Worm (Caenorhabditis elegans): ENCODE data around the gene vha-2.

vha-2 gene

ce11 chrIII:9786776-9787175 lies 4.8 kb downstream of the vha-2 start (continued):
- TF ChIP-seq zfp-2 (tag; optimal IDR thresholded peaks at IDR 0.05) = no peak
- TF ChIP-seq ctbp-1 (GFP tag; IDR thresholded peaks at IDR 0.05) = no peak
- peak in 1 of 2 experiments; percentile 10 for TF ChIP-seq lsy-2 (tag; optimal IDR thresholded peaks at IDR 0.05)
- peak; percentile 74 for TF ChIP-seq dmd-6 (GFP tag; IDR thresholded peaks at IDR 0.05)
- TF ChIP-seq nhr-237 (tag; optimal IDR thresholded peaks at IDR 0.05) = no peak
- no peak for TF ChIP-seq duxl-1 (tag; optimal IDR thresholded peaks at IDR 0.05; ENCODE audit: poor library complexity)
- TF ChIP-seq nhr-25 (tag; optimal IDR thresholded peaks at IDR 0.05; ENCODE audit: borderline replicate concordance, insufficient read depth) = no peak
- no peak for TF ChIP-seq aly-2 (tag; optimal IDR thresholded peaks at IDR 0.05)
- 0 out of 2 replicates have a peak, but pooled peaks have one; percentile 31 for TF ChIP-seq lin-38 (GFP tag; IDR thresholded peaks at IDR 0.05)
- TF ChIP-seq ceh-20 (GFP tag; IDR thresholded peaks at IDR 0.05) = no peak
- no peak for TF ChIP-seq ceh-28 (tag; optimal IDR thresholded peaks at IDR 0.05)
- no peak for TF ChIP-seq mep-1 (tag; optimal IDR thresholded peaks at IDR 0.05)
- no peak for TF ChIP-seq nhr-48 (tag; optimal IDR thresholded peaks at IDR 0.05)
- no peak for TF ChIP-seq zag-1 (tag; optimal IDR thresholded peaks at IDR 0.05)
- TF ChIP-seq lin-13 (GFP tag; optimal IDR thresholded peaks at IDR 0.05) = no peak
- TF ChIP-seq gei-8 (GFP tag; optimal IDR thresholded peaks at IDR 0.05) = no peak
- TF ChIP-seq nhr-77 (tag; optimal IDR thresholded peaks at IDR 0.05) = peak; percentile 17
- no peak for TF ChIP-seq lim-7 (GFP tag; IDR thresholded peaks at IDR 0.05)
- no peak for TF ChIP-seq daf-16 (GFP tag; optimal IDR thresholded peaks at IDR 0.05)
- peak; percentile 33 for TF ChIP-seq daf-16 (tag; optimal IDR thresholded peaks at IDR 0.05)
- no peak for TF ChIP-seq daf-19 (GFP tag; conservative IDR thresholded peaks at IDR 0.05)
- no peak for TF ChIP-seq ceh-32 (tag; optimal IDR thresholded peaks at IDR 0.05; ENCODE audit: poor library complexity)
- TF ChIP-seq ztf-7 (tag; optimal IDR thresholded peaks at IDR 0.05) = no peak
- TF ChIP-seq tag-97 (GFP tag; IDR thresholded peaks at IDR 0.05) = no peak
- TF ChIP-seq mdt-29 (GFP tag; IDR thresholded peaks at IDR 0.05) = no peak
- TF ChIP-seq F26F4.8 (GFP tag; conservative IDR thresholded peaks at IDR 0.05) = no peak
- TF ChIP-seq nhr-41 (GFP tag; IDR thresholded peaks at IDR 0.05) = no peak
- no peak for TF ChIP-seq lin-39 (tag; optimal IDR thresholded peaks at IDR 0.05)
- TF ChIP-seq pqm-1 (tag; optimal IDR thresholded peaks at IDR 0.05) = peak; percentile 88
- TF ChIP-seq ZK546.5 (tag; optimal IDR thresholded peaks at IDR 0.05) = no peak
- no peak for TF ChIP-seq mdl-1 (tag; optimal IDR thresholded peaks at IDR 0.05)
- no peak for TF ChIP-seq F37D6.2 (tag; optimal IDR thresholded peaks at IDR 0.05)
- TF ChIP-seq mes-2 (tag; optimal IDR thresholded peaks at IDR 0.05; ENCODE audit: poor library complexity, severe bottlenecking) = no peak
- TF ChIP-seq set-16 (GFP tag; IDR thresholded peaks at IDR 0.05) = no peak
- no peak for TF ChIP-seq ces-1 (GFP tag; optimal IDR thresholded peaks at IDR 0.05)
- no peak for TF ChIP-seq hlh-30 (tag; optimal IDR thresholded peaks at IDR 0.05; ENCODE audit: insufficient read depth)
- TF ChIP-seq T20F7.1 (GFP tag; optimal IDR thresholded peaks at IDR 0.05) = peak; percentile 5

- no peak for TF ChIP-seq nhr-10 (tag; optimal IDR thresholded peaks at IDR 0.05)
- no peak for TF ChIP-seq T20F7.1 (GFP tag; optimal IDR thresholded peaks at IDR 0.05)
Measured at ce11 chrIII:9789083-9789482, 7.1 kb downstream of the vha-2 start.

- no peak for TF ChIP-seq hmg-1.1 (GFP tag; IDR thresholded peaks at IDR 0.05)
- no peak for TF ChIP-seq hlh-30 (tag; optimal IDR thresholded peaks at IDR 0.05; ENCODE audit: insufficient read depth)
- no peak for TF ChIP-seq aha-1 (tag)
- no peak for TF ChIP-seq nhr-6 (tag; optimal IDR thresholded peaks at IDR 0.05)
- no peak for TF ChIP-seq ama-1 (optimal IDR thresholded peaks at IDR 0.05)
- no peak for TF ChIP-seq nhr-76 (tag; optimal IDR thresholded peaks at IDR 0.05)
- no peak for TF ChIP-seq daf-16 (GFP tag; optimal IDR thresholded peaks at IDR 0.05)
- TF ChIP-seq daf-16 (tag; optimal IDR thresholded peaks at IDR 0.05) = no peak
- no peak for TF ChIP-seq jun-1 (tag; optimal IDR thresholded peaks at IDR 0.05)
- TF ChIP-seq nhr-28 (tag; optimal IDR thresholded peaks at IDR 0.05) = no peak
- TF ChIP-seq skn-1 (tag; optimal IDR thresholded peaks at IDR 0.05) = no peak
- no peak for TF ChIP-seq spr-3 (GFP tag; optimal IDR thresholded peaks at IDR 0.05)
- TF ChIP-seq ztf-7 (tag; optimal IDR thresholded peaks at IDR 0.05) = no peak
- no peak for TF ChIP-seq ces-1 (GFP tag; optimal IDR thresholded peaks at IDR 0.05)
- TF ChIP-seq daf-8 (GFP tag; IDR thresholded peaks at IDR 0.05) = no peak
- no peak for TF ChIP-seq sdz-12 (GFP tag; optimal IDR thresholded peaks at IDR 0.05)
- TF ChIP-seq lin-1 (GFP tag; IDR thresholded peaks at IDR 0.05) = no peak
Measured at ce11 chrIII:9789607-9790073, 7.7 kb downstream of the vha-2 start, which contains the start of gene R10E11.5. Gene R10E11.5, minus strand, starts transcription at chrIII:9789657.

All from whole organism, L4 larva.